In genomic region chrII:3028264-3028663, ce11 we compare ENCODE assay signal across 5 worm cellular contexts.
TF ChIP-seq lines count a peak whose summit lies in the region.

No protein-coding gene starts in this region.

TF ChIP-seq in whole organism, L1 larva, 84 proteins besides CTCF, POLR2A, EP300 and RAD21:
- peak; percentile 98 for TF ChIP-seq blmp-1 (tag; optimal IDR thresholded peaks at IDR 0.05; lab: Kevin White, UChicago)
- peak in 1 of 6 experiments; percentile 31 for TF ChIP-seq elt-3 (tag; optimal IDR thresholded peaks at IDR 0.05; lab: Kevin White, UChicago)
- peak; percentile 7 for TF ChIP-seq C16A3.4 (tag; optimal IDR thresholded peaks at IDR 0.05; lab: Kevin White, UChicago)
- no peak for TF ChIP-seq snpc-4 (tag; optimal IDR thresholded peaks at IDR 0.05; lab: Kevin White, UChicago)
- peak; percentile 21 for TF ChIP-seq snu-23 (GFP tag; optimal IDR thresholded peaks at IDR 0.05; lab: Kevin White, UChicago)
- TF ChIP-seq mep-1 (tag; optimal IDR thresholded peaks at IDR 0.05; lab: Kevin White, UChicago): peak; percentile 23
- no peak for TF ChIP-seq nhr-19 (GFP tag; conservative IDR thresholded peaks at IDR 0.05; lab: Robert Waterston, UW)
- TF ChIP-seq efl-1 (optimal IDR thresholded peaks at IDR 0.05; lab: Kevin White, UChicago): no peak
- TF ChIP-seq efl-1 (GFP tag; optimal IDR thresholded peaks at IDR 0.05 in 1 of 2; lab: Kevin White, UChicago): peak in 1 of 2 experiments; percentile 8

TF ChIP-seq in whole organism, L2 larva, 48 proteins besides CTCF, POLR2A, EP300 and RAD21:
- TF ChIP-seq nhr-25 (tag; optimal IDR thresholded peaks at IDR 0.05; lab: Kevin White, UChicago): peak; percentile 17
- TF ChIP-seq nhr-6 (tag; optimal IDR thresholded peaks at IDR 0.05; lab: Kevin White, UChicago): no peak
- no peak for TF ChIP-seq unc-55 (GFP tag; optimal IDR thresholded peaks at IDR 0.05; lab: Kevin White, UChicago)
- TF ChIP-seq peb-1 (tag; optimal IDR thresholded peaks at IDR 0.05; lab: Kevin White, UChicago): no peak
- peak; percentile 6 for TF ChIP-seq blmp-1 (tag; optimal IDR thresholded peaks at IDR 0.05; lab: Kevin White, UChicago; ENCODE audit: insufficient read depth)
- TF ChIP-seq snpc-4 (tag; optimal IDR thresholded peaks at IDR 0.05; lab: Kevin White, UChicago): no peak

TF ChIP-seq in whole organism, L3 larva, 47 proteins besides CTCF, POLR2A, EP300 and RAD21:
- TF ChIP-seq nhr-25 (tag; optimal IDR thresholded peaks at IDR 0.05; lab: Kevin White, UChicago) (peak; percentile 43), nhr-23 (tag; optimal IDR thresholded peaks at IDR 0.05; lab: Kevin White, UChicago) (no peak), nhr-76 (tag; optimal IDR thresholded peaks at IDR 0.05; lab: Kevin White, UChicago) (no peak), ceh-9 (tag; optimal IDR thresholded peaks at IDR 0.05; lab: Kevin White, UChicago) (no peak), egl-5 (tag; optimal IDR thresholded peaks at IDR 0.05; lab: Kevin White, UChicago) (no peak), nhr-43 (tag; optimal IDR thresholded peaks at IDR 0.05; lab: Kevin White, UChicago; ENCODE audit: poor library complexity, severe bottlenecking) (no peak), elt-2 (tag; optimal IDR thresholded peaks at IDR 0.05; lab: Kevin White, UChicago) (no peak)

TF ChIP-seq in whole organism, L4 larva, 104 proteins besides CTCF, POLR2A, EP300 and RAD21:
- TF ChIP-seq nhr-237 (tag; optimal IDR thresholded peaks at IDR 0.05; lab: Kevin White, UChicago): no peak
- TF ChIP-seq tag-97 (GFP tag; IDR thresholded peaks at IDR 0.05; lab: Robert Waterston, UW): no peak
- TF ChIP-seq snpc-4 (tag; optimal IDR thresholded peaks at IDR 0.05; lab: Kevin White, UChicago): no peak
- TF ChIP-seq jun-1 (tag; optimal IDR thresholded peaks at IDR 0.05; lab: Kevin White, UChicago): no peak
- no peak for TF ChIP-seq mxl-2 (GFP tag; conservative IDR thresholded peaks at IDR 0.05; lab: Robert Waterston, UW)
- peak; percentile 4 for TF ChIP-seq hlh-11 (tag; optimal IDR thresholded peaks at IDR 0.05; lab: Kevin White, UChicago)
- TF ChIP-seq pha-4 (GFP tag; IDR thresholded peaks at IDR 0.05; lab: Robert Waterston, UW): no peak
- no peak for TF ChIP-seq pha-4 (tag; optimal IDR thresholded peaks at IDR 0.05; lab: Kevin White, UChicago)
- no peak for TF ChIP-seq nhr-48 (tag; optimal IDR thresholded peaks at IDR 0.05; lab: Kevin White, UChicago)
- peak; percentile 2 for TF ChIP-seq hlh-30 (tag; optimal IDR thresholded peaks at IDR 0.05; lab: Kevin White, UChicago; ENCODE audit: insufficient read depth)
- no peak for TF ChIP-seq set-16 (GFP tag; IDR thresholded peaks at IDR 0.05; lab: Robert Waterston, UW)
- no peak for TF ChIP-seq F37D6.2 (tag; optimal IDR thresholded peaks at IDR 0.05; lab: Kevin White, UChicago)
- no peak for TF ChIP-seq dpl-1 (GFP tag; optimal IDR thresholded peaks at IDR 0.05; lab: Kevin White, UChicago)
- TF ChIP-seq egl-43 (GFP tag; IDR thresholded peaks at IDR 0.05; lab: Robert Waterston, UW): no peak
- no peak for TF ChIP-seq nhr-111 (GFP tag; optimal IDR thresholded peaks at IDR 0.05; lab: Kevin White, UChicago)
- peak; percentile 2 for TF ChIP-seq nhr-28 (tag; optimal IDR thresholded peaks at IDR 0.05; lab: Kevin White, UChicago)
- TF ChIP-seq mxl-3 (GFP tag; optimal IDR thresholded peaks at IDR 0.05; lab: Kevin White, UChicago): no peak
- no peak for TF ChIP-seq ceh-62 (tag; optimal IDR thresholded peaks at IDR 0.05; lab: Kevin White, UChicago)
- TF ChIP-seq egl-27 (tag; optimal IDR thresholded peaks at IDR 0.05; lab: Kevin White, UChicago): no peak
- TF ChIP-seq lin-39 (tag; optimal IDR thresholded peaks at IDR 0.05; lab: Kevin White, UChicago): no peak
- TF ChIP-seq Y48G9A.11 (GFP tag; IDR thresholded peaks at IDR 0.05; lab: Robert Waterston, UW): no peak
- TF ChIP-seq hif-1 (tag; optimal IDR thresholded peaks at IDR 0.05; lab: Kevin White, UChicago): no peak
- TF ChIP-seq aha-1 (tag; lab: Kevin White, UChicago): peak; percentile 37
- no peak for TF ChIP-seq daf-12 (tag; optimal IDR thresholded peaks at IDR 0.05; lab: Kevin White, UChicago)
TF ChIP-seq in whole organism, L4 larva: peak in this region for 4.

TF ChIP-seq in whole organism, mixed stage, embryonic, 35 proteins besides CTCF, POLR2A, EP300 and RAD21:
- TF ChIP-seq ham-2 (GFP tag; optimal IDR thresholded peaks at IDR 0.05; lab: Kevin White, UChicago) (peak; percentile 43), cnd-1 (tag; optimal IDR thresholded peaks at IDR 0.05; lab: Kevin White, UChicago) (no peak), blmp-1 (tag; optimal IDR thresholded peaks at IDR 0.05; lab: Kevin White, UChicago) (peak; percentile 23)
TF ChIP-seq in whole organism, mixed stage, embryonic: peak in this region for 2.

Comparison
In these comparisons a context has a peak if more than half of its experiments do, and no peak if none do; other contexts are left out.
1. Of the 29 proteins assayed by ChIP-seq in both whole organism, L4 larva and whole organism, L1 larva: peak only in whole organism, L4 larva: aha-1 and nhr-28; only in whole organism, L1 larva: mep-1; in both: none; in neither: 26.